Worm (Caenorhabditis elegans) whole organism, L4 larva: ENCODE measurements around the gene fbxa-155.

Experiments used
- ceh-82 ChIP-seq: sonication (generic microtip); optimal IDR thresholded peaks from 2 replicates; lab custom pipeline; 2017; ENCODE audit warnings: missing biosample characterization, missing genetic modification characterization
- hif-1 ChIP-seq, 2 experiments: sonication (generic microtip); optimal IDR thresholded peaks; 2 replicates each; lab custom pipeline; 2016 to 2017; ENCODE audit warnings: missing compliant biosample characterization in 2 of 2, missing genetic modification characterization in 2 of 2, missing genetic modification reagents in 2 of 2, missing genotype in 2 of 2, mild to moderate bottlenecking in 1 of 2
- lin-15B ChIP-seq: fragments of 150-350 bp; sonication (generic microtip); optimal IDR thresholded peaks from 3 replicates; lab custom pipeline; 2014; ENCODE audit warnings: missing biosample characterization, missing genetic modification characterization
- nhr-25 ChIP-seq: sonication (generic microtip); optimal IDR thresholded peaks from 2 replicates; lab custom pipeline; 2017; ENCODE audit warnings: missing genetic modification characterization, mild to moderate bottlenecking, missing compliant biosample characterization, antibody characterized with exemption, moderate library complexity, borderline replicate concordance; ENCODE audit not compliant: insufficient read depth

- TF ChIP-seq ceh-82 (tag; lab: Kevin White, UChicago) (no peak), hif-1 (tag; optimal IDR thresholded peaks at IDR 0.05; lab: Kevin White, UChicago) (no peak), lin-15B (tag; lab: Kevin White, UChicago) (no peak), nhr-25 (tag; lab: Kevin White, UChicago) (no peak)
Observed at ce11 chrIII:10016413-10017051, 6.5 kb upstream of the fbxa-155 start, which contains the start of gene rgs-1.
